Worm (Caenorhabditis elegans): Measurements from ENCODE around the gene pir-2.
A peak's percentile ranks its signal among the peaks of the same experiment; 100 is the strongest.

Gene pir-2

ce11 chrIII:9467095-9467494, 23.7 kb upstream of the pir-2 start, which contains the start of gene baf-1:
Gene baf-1, plus strand, starts transcription at chrIII:9467464.
- TF ChIP-seq elt-2 (tag; optimal IDR thresholded peaks at IDR 0.05) (peak; percentile 40), dve-1 (tag; optimal IDR thresholded peaks at IDR 0.05) (no peak), ceh-31 (tag; optimal IDR thresholded peaks at IDR 0.05) (peak; percentile 52)

ce11 chrIII:9465865-9466264, 22.4 kb upstream of the pir-2 start, which contains the start of gene B0464.6:
Gene B0464.6, minus strand, starts transcription at chrIII:9465965.
- TF ChIP-seq madf-2 (tag; optimal IDR thresholded peaks at IDR 0.05) = no peak
- no peak for TF ChIP-seq ceh-34 (tag; optimal IDR thresholded peaks at IDR 0.05)
- TF ChIP-seq ceh-14 (tag; optimal IDR thresholded peaks at IDR 0.05) = no peak

ce11 chrIII:9465424-9465823, 22.0 kb upstream of the pir-2 start, which contains the start of gene B0464.9:
Gene B0464.9, plus strand, starts transcription at chrIII:9465767.
- TF ChIP-seq ceh-14 (tag; optimal IDR thresholded peaks at IDR 0.05) = peak; percentile 10
- TF ChIP-seq rnt-1 (tag; optimal IDR thresholded peaks at IDR 0.05) = peak; percentile 4
- no peak for TF ChIP-seq ahr-1 (tag; optimal IDR thresholded peaks at IDR 0.05)
- TF ChIP-seq tbx-7 (tag; optimal IDR thresholded peaks at IDR 0.05) = peak; percentile 63
- no peak for TF ChIP-seq nhr-232 (tag; optimal IDR thresholded peaks at IDR 0.05)
- TF ChIP-seq ceh-9 (tag; optimal IDR thresholded peaks at IDR 0.05) = no peak
- no peak for TF ChIP-seq ceh-34 (tag; optimal IDR thresholded peaks at IDR 0.05)
- TF ChIP-seq madf-2 (tag; optimal IDR thresholded peaks at IDR 0.05) = no peak
- TF ChIP-seq zip-5 (tag; optimal IDR thresholded peaks at IDR 0.05) = peak; percentile 73
- TF ChIP-seq hlh-8 (tag; optimal IDR thresholded peaks at IDR 0.05) = peak; percentile 61
- peak; percentile 37 for TF ChIP-seq ref-2 (tag; optimal IDR thresholded peaks at IDR 0.05)
- TF ChIP-seq K02D7.2 (tag; optimal IDR thresholded peaks at IDR 0.05) = no peak
- TF ChIP-seq ttx-3 (tag; optimal IDR thresholded peaks at IDR 0.05) = peak; percentile 40
- TF ChIP-seq pha-4 (tag; optimal IDR thresholded peaks at IDR 0.05) = no peak
- TF ChIP-seq nfya-1 (tag; optimal IDR thresholded peaks at IDR 0.05) = no peak
- peak; percentile 76 for TF ChIP-seq C08G9.2 (tag; optimal IDR thresholded peaks at IDR 0.05)
- TF ChIP-seq fax-1 (tag; optimal IDR thresholded peaks at IDR 0.05) = peak; percentile 45
- TF ChIP-seq odd-2 (tag; optimal IDR thresholded peaks at IDR 0.05) = no peak
- peak; percentile 56 for TF ChIP-seq ets-4 (tag; optimal IDR thresholded peaks at IDR 0.05)
- no peak for TF ChIP-seq unc-55 (GFP tag; optimal IDR thresholded peaks at IDR 0.05)
- peak; percentile 57 for TF ChIP-seq elt-2 (tag; optimal IDR thresholded peaks at IDR 0.05)
- no peak for TF ChIP-seq mec-3 (tag; optimal IDR thresholded peaks at IDR 0.05; ENCODE audit: borderline replicate concordance)
- TF ChIP-seq hlh-6 (tag; optimal IDR thresholded peaks at IDR 0.05) = no peak
- peak; percentile 59 for TF ChIP-seq ceh-2 (tag; optimal IDR thresholded peaks at IDR 0.05)
- peak; percentile 81 for TF ChIP-seq tbx-2 (tag; optimal IDR thresholded peaks at IDR 0.05)
- no peak for TF ChIP-seq unc-3 (GFP tag; conservative IDR thresholded peaks at IDR 0.05)
- no peak for TF ChIP-seq unc-3 (tag; optimal IDR thresholded peaks at IDR 0.05)
- no peak for TF ChIP-seq unc-42 (tag; optimal IDR thresholded peaks at IDR 0.05)
- peak; percentile 77 for TF ChIP-seq ceh-31 (tag; optimal IDR thresholded peaks at IDR 0.05)
- TF ChIP-seq ceh-18 (tag; optimal IDR thresholded peaks at IDR 0.05) = no peak

- TF ChIP-seq ama-1 (optimal IDR thresholded peaks at IDR 0.05) = peak; percentile 50
- TF ChIP-seq ceh-48 (tag; optimal IDR thresholded peaks at IDR 0.05) = no peak
- TF ChIP-seq unc-3 (GFP tag; conservative IDR thresholded peaks at IDR 0.05) = no peak
- TF ChIP-seq unc-3 (tag; optimal IDR thresholded peaks at IDR 0.05) = no peak
- peak; percentile 9 for TF ChIP-seq che-1 (tag; optimal IDR thresholded peaks at IDR 0.05)
These were observed 19.5 kb upstream of the pir-2 start for ce11 chrIII:9462785-9463467.
